Fruit fly (Drosophila melanogaster) whole organism: Measurements from ENCODE around the gene Naa60.

ENCODE experiments used
- CG8478 ChIP-seq: fragments of >200 bp; optimal IDR thresholded peaks from 2 replicates; lab custom pipeline; 2018; ENCODE audit warnings: inconsistent platforms
- psq ChIP-seq: fragments of >200 bp; optimal IDR thresholded peaks from 2 replicates; lab custom pipeline; 2017

DNA sequence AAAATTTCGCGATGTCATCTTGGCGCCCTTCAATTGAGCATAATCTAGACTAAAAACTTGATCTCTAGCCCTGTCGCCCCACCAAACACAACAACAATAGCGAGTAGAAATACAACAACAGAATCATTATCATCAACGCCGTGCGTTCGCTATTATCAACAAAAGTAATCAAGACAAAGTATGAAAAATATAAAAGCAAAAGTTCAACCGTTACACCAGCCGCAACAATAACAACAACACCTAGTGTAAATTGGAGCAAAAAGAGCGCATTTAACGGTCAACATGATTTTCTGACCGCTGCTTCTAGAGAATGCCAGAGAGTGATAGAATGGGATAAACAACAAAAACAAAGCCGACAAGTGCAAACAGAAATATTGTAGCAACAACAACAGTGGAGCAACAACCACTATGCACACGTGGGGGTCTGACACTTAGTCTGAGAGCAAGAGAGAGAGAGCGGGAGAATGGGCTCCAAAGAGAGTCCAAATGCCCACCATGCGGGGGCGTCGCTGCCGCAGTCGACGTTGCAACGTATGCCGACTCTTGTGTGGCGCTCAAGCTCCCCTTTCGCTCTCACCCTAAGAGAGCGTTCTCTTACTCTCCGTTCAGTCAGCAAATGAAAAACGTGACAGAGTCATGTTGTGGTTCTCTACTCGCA is 34.3 kb upstream of the Naa60 start:
- TF ChIP-seq psq (lab: Kevin White, UChicago) (no peak), CG8478 (lab: Kevin White, UChicago) (no peak)
